Fruit fly (Drosophila melanogaster) whole organism, embryonic: ENCODE results near the gene CG9706.
A peak's percentile ranks its signal among the peaks of the same experiment; 100 is the strongest.

Experiments
- ATbp ChIP-seq: fragments of 200-800 bp; sonication (Bioruptor generic); optimal IDR thresholded peaks from 2 replicates; lab custom pipeline; 2017; ENCODE audit warnings: missing biosample characterization, mild to moderate bottlenecking, missing genetic modification characterization, missing genetic modification reagents
- CG10366 ChIP-seq: fragments of 200-800 bp; sonication (Bioruptor generic); IDR thresholded peaks from 2 replicates; pipeline ENCODE4 v1.3.6; 2022; ENCODE audit warnings: missing biosample characterization, missing genetic modification characterization
- CG11247 ChIP-seq: fragments of 200-800 bp; sonication (Bioruptor generic); IDR thresholded peaks from 2 replicates; pipeline ENCODE4 v1.3.6; 2022; ENCODE audit warnings: missing biosample characterization, missing genetic modification characterization
- CG12071 ChIP-seq: fragments of 200-800 bp; sonication (Bioruptor generic); optimal IDR thresholded peaks from 3 replicates; lab custom pipeline; 2018; ENCODE audit warnings: missing biosample characterization, mild to moderate bottlenecking, missing genetic modification characterization
- CG12219 ChIP-seq: fragments of 200-800 bp; sonication (Bioruptor generic); optimal IDR thresholded peaks from 3 replicates; lab custom pipeline; 2018; ENCODE audit warnings: missing biosample characterization, mild to moderate bottlenecking, missing genetic modification characterization
- CG12299 ChIP-seq: fragments of 200-800 bp; sonication (Bioruptor generic); optimal IDR thresholded peaks from 2 replicates; lab custom pipeline; 2018; ENCODE audit warnings: missing biosample characterization, mild to moderate bottlenecking, missing genetic modification characterization
- CG14014 ChIP-seq: fragments of 200-800 bp; sonication (Bioruptor generic); IDR thresholded peaks from 2 replicates; pipeline ENCODE4 v1.3.6; 2022; ENCODE audit warnings: missing biosample characterization, missing genetic modification characterization
- CG14667 ChIP-seq: fragments of 200-800 bp; sonication (Bioruptor generic); IDR thresholded peaks from 2 replicates; pipeline ENCODE4 v1.3.6; 2022; ENCODE audit warnings: missing biosample characterization, missing genetic modification characterization
- CG15514 ChIP-seq: fragments of 200-800 bp; sonication (Bioruptor generic); optimal IDR thresholded peaks from 3 replicates; lab custom pipeline; 2017; ENCODE audit warnings: missing biosample characterization, missing genetic modification characterization, mild to moderate bottlenecking, moderate library complexity, missing genetic modification reagents
- CG1603 ChIP-seq: fragments of 200-800 bp; sonication (Bioruptor generic); optimal IDR thresholded peaks from 2 replicates; lab custom pipeline; 2019; ENCODE audit warnings: missing biosample characterization, mild to moderate bottlenecking, missing genetic modification characterization, moderate library complexity
- CG2678 ChIP-seq: fragments of 200-800 bp; sonication (Bioruptor generic); optimal IDR thresholded peaks from 3 replicates; lab custom pipeline; 2019; ENCODE audit warnings: missing biosample characterization, mild to moderate bottlenecking, missing genetic modification characterization, moderate library complexity
- CG3163 ChIP-seq: fragments of 200-800 bp; sonication (Bioruptor generic); optimal IDR thresholded peaks from 3 replicates; lab custom pipeline; 2016; ENCODE audit warnings: missing biosample characterization, missing genetic modification characterization
- CG32532 ChIP-seq: fragments of 200-800 bp; sonication (Bioruptor generic); IDR thresholded peaks from 2 replicates; pipeline ENCODE4 v1.3.6; 2022; ENCODE audit warnings: missing biosample characterization, missing genetic modification characterization
- CG6791 ChIP-seq: fragments of 200-800 bp; sonication (Bioruptor generic); IDR thresholded peaks from 3 replicates; pipeline ENCODE4 v1.3.6; 2022; ENCODE audit warnings: missing biosample characterization, missing genetic modification characterization; ENCODE audit not compliant: partially characterized antibody
- CG8290 ChIP-seq, 3 experiments: fragments of 200-800 bp; sonication (Bioruptor generic); optimal IDR thresholded peaks; 2 replicates each; lab custom pipeline; 2016 to 2019; ENCODE audit warnings: missing biosample characterization in 3 of 3, missing genetic modification characterization in 3 of 3, mild to moderate bottlenecking in 2 of 3, moderate library complexity in 1 of 3
- CG8765 ChIP-seq: fragments of 200-800 bp; sonication (Bioruptor generic); IDR thresholded peaks from 2 replicates; pipeline ENCODE4 v1.3.6; 2022; ENCODE audit warnings: missing biosample characterization, missing genetic modification characterization
- CG9932 ChIP-seq: fragments of 200-800 bp; sonication (Bioruptor generic); IDR thresholded peaks from 2 replicates; pipeline ENCODE4 v1.3.6; 2022; ENCODE audit warnings: missing biosample characterization, missing genetic modification characterization
- D ChIP-seq, 2 experiments: fragments of 200-800 bp in 1 of 2; fragments of >200 bp in 1 of 2; sonication (Bioruptor generic) in 1 of 2; optimal IDR thresholded peaks; 2 replicates in 1 of 2; 3 replicates in 1 of 2; lab custom pipeline; 2017; ENCODE audit warnings: mild to moderate bottlenecking in 1 of 2, missing biosample characterization in 1 of 2, missing genetic modification characterization in 1 of 2, missing genetic modification reagents in 1 of 2
- D19A ChIP-seq: fragments of 200-800 bp; optimal IDR thresholded peaks from 3 replicates; lab custom pipeline; 2019; ENCODE audit warnings: missing biosample characterization, mild to moderate bottlenecking, missing genetic modification characterization, moderate library complexity
- Dek ChIP-seq: fragments of 200-800 bp; sonication (Bioruptor generic); optimal IDR thresholded peaks from 3 replicates; lab custom pipeline; 2019; ENCODE audit warnings: missing biosample characterization, mild to moderate bottlenecking, missing genetic modification characterization, moderate library complexity
- Dll ChIP-seq: fragments of 200-800 bp; sonication (Bioruptor generic); IDR thresholded peaks from 4 replicates; pipeline ENCODE4 v1.3.6; 2022; ENCODE audit warnings: missing biosample characterization, missing genetic modification characterization; ENCODE audit not compliant: partially characterized antibody
- Ets65A ChIP-seq: fragments of 200-800 bp; sonication (Bioruptor generic); peaks from one replicate; lab custom pipeline; 2016; ENCODE audit warnings: missing biosample characterization, missing genetic modification characterization
- HLH3B ChIP-seq: fragments of 200-800 bp; sonication (Bioruptor generic); IDR thresholded peaks from 2 replicates; pipeline ENCODE4 v1.3.6; 2022; ENCODE audit warnings: missing biosample characterization, missing genetic modification characterization
- HLH54F ChIP-seq: fragments of 200-800 bp; sonication (Bioruptor generic); optimal IDR thresholded peaks from 3 replicates; lab custom pipeline; 2016; ENCODE audit warnings: missing biosample characterization, missing genetic modification characterization
- HmgD ChIP-seq: fragments of 200-800 bp; sonication (Bioruptor generic); optimal IDR thresholded peaks from 3 replicates; lab custom pipeline; 2016; ENCODE audit warnings: missing biosample characterization, missing genetic modification characterization
- Hr3 ChIP-seq: fragments of 200-800 bp; sonication (Bioruptor generic); optimal IDR thresholded peaks from 3 replicates; lab custom pipeline; 2016; ENCODE audit warnings: missing biosample characterization, missing genetic modification characterization
- Hr39 ChIP-seq: fragments of >200 bp; optimal IDR thresholded peaks from 2 replicates; lab custom pipeline; 2017
- Hr51 ChIP-seq, 2 experiments: fragments of 200-800 bp; sonication (Bioruptor generic); optimal IDR thresholded peaks; 2 replicates in 1 of 2; 3 replicates in 1 of 2; lab custom pipeline; 2016 to 2018; ENCODE audit warnings: missing biosample characterization in 2 of 2, missing genetic modification characterization in 2 of 2, mild to moderate bottlenecking in 1 of 2, moderate library complexity in 1 of 2
- Hr78 ChIP-seq, 2 experiments: fragments of 200-800 bp in 1 of 2; fragments of >200 bp in 1 of 2; sonication (Bioruptor generic) in 1 of 2; optimal IDR thresholded peaks; 2 replicates each; lab custom pipeline; 2017 to 2019; ENCODE audit warnings: missing biosample characterization in 2 of 2, missing genetic modification characterization in 2 of 2, mild to moderate bottlenecking in 1 of 2, moderate library complexity in 1 of 2
- Mad ChIP-seq: fragments of 200-800 bp; sonication (Bioruptor generic); optimal IDR thresholded peaks from 2 replicates; lab custom pipeline; 2016; ENCODE audit warnings: missing biosample characterization, missing genetic modification characterization
- NFAT ChIP-seq: fragments of 200-800 bp; sonication (Bioruptor generic); IDR thresholded peaks from 2 replicates; pipeline ENCODE4 v1.3.6; 2022; ENCODE audit warnings: missing biosample characterization, missing genetic modification characterization
- Sox102F ChIP-seq: fragments of 200-800 bp; sonication (Bioruptor generic); optimal IDR thresholded peaks from 2 replicates; lab custom pipeline; 2018; ENCODE audit warnings: missing biosample characterization, mild to moderate bottlenecking, missing genetic modification characterization, moderate library complexity
- Stat92E ChIP-seq, 3 experiments: fragments of >200 bp in 2 of 3; fragments of 200-800 bp in 1 of 3; sonication (Bioruptor generic) in 1 of 3; optimal IDR thresholded peaks; 2 replicates each; lab custom pipeline; 2017 to 2019; ENCODE audit warnings: missing biosample characterization in 3 of 3, missing genetic modification characterization in 3 of 3, mild to moderate bottlenecking in 1 of 3, moderate library complexity in 1 of 3
- abd-A ChIP-seq: fragments of 200-800 bp; sonication (Bioruptor generic); optimal IDR thresholded peaks from 3 replicates; lab custom pipeline; 2019; ENCODE audit warnings: missing biosample characterization, mild to moderate bottlenecking, missing genetic modification characterization, moderate library complexity
- bcd ChIP-seq: fragments of 200-800 bp; sonication (Bioruptor generic); optimal IDR thresholded peaks from 2 replicates; lab custom pipeline; 2017; ENCODE audit warnings: missing biosample characterization, mild to moderate bottlenecking, missing genetic modification characterization
- danr ChIP-seq: fragments of 200-800 bp; sonication (Bioruptor generic); IDR thresholded peaks from 2 replicates; pipeline ENCODE4 v1.3.6; 2022; ENCODE audit warnings: missing biosample characterization, missing genetic modification characterization
- dmrt99B ChIP-seq: fragments of 200-800 bp; sonication (Bioruptor generic); optimal IDR thresholded peaks from 2 replicates; lab custom pipeline; 2018; ENCODE audit warnings: missing biosample characterization, mild to moderate bottlenecking, missing genetic modification characterization, moderate library complexity
- fd96Cb ChIP-seq: fragments of 200-800 bp; sonication (Bioruptor generic); optimal IDR thresholded peaks from 2 replicates; lab custom pipeline; 2018; ENCODE audit warnings: missing biosample characterization, mild to moderate bottlenecking, missing genetic modification characterization, moderate library complexity
- grn ChIP-seq: fragments of 200-800 bp; sonication (Bioruptor generic); optimal IDR thresholded peaks from 3 replicates; lab custom pipeline; 2017; ENCODE audit warnings: missing biosample characterization, missing genetic modification characterization
- gro ChIP-seq: fragments of 200-800 bp; sonication (Bioruptor generic); optimal IDR thresholded peaks from 2 replicates; lab custom pipeline; 2016; ENCODE audit warnings: missing biosample characterization, missing genetic modification characterization
- lola ChIP-seq, 3 experiments: fragments of >200 bp in 2 of 3; fragments of 200-800 bp in 1 of 3; sonication (Bioruptor generic) in 1 of 3; optimal IDR thresholded peaks; 2 replicates each; lab custom pipeline; 2017 to 2019; ENCODE audit warnings: missing biosample characterization in 3 of 3, missing genetic modification characterization in 3 of 3, mild to moderate bottlenecking in 1 of 3, moderate library complexity in 1 of 3
- mam ChIP-seq: fragments of 200-800 bp; sonication (Bioruptor generic); optimal IDR thresholded peaks from 3 replicates; lab custom pipeline; 2016; ENCODE audit warnings: missing biosample characterization, missing genetic modification characterization
- sisA ChIP-seq: fragments of 200-800 bp; sonication (Bioruptor generic); IDR thresholded peaks from 2 replicates; pipeline ENCODE4 v1.3.6; 2022; ENCODE audit warnings: missing biosample characterization, missing genetic modification characterization
- ssp ChIP-seq: fragments of 200-800 bp; sonication (Bioruptor generic); IDR thresholded peaks from 2 replicates; pipeline ENCODE4 v1.3.6; 2022; ENCODE audit warnings: missing biosample characterization, missing genetic modification characterization
- tap ChIP-seq: fragments of 200-800 bp; optimal IDR thresholded peaks from 3 replicates; lab custom pipeline; 2019; ENCODE audit warnings: missing biosample characterization, mild to moderate bottlenecking, missing genetic modification characterization, moderate library complexity
- vvl ChIP-seq: fragments of 200-800 bp; sonication (Bioruptor generic); IDR thresholded peaks from 2 replicates; pipeline ENCODE4 v1.3.6; 2022; ENCODE audit warnings: missing biosample characterization, missing genetic modification characterization

The CG9706 gene

DNA sequence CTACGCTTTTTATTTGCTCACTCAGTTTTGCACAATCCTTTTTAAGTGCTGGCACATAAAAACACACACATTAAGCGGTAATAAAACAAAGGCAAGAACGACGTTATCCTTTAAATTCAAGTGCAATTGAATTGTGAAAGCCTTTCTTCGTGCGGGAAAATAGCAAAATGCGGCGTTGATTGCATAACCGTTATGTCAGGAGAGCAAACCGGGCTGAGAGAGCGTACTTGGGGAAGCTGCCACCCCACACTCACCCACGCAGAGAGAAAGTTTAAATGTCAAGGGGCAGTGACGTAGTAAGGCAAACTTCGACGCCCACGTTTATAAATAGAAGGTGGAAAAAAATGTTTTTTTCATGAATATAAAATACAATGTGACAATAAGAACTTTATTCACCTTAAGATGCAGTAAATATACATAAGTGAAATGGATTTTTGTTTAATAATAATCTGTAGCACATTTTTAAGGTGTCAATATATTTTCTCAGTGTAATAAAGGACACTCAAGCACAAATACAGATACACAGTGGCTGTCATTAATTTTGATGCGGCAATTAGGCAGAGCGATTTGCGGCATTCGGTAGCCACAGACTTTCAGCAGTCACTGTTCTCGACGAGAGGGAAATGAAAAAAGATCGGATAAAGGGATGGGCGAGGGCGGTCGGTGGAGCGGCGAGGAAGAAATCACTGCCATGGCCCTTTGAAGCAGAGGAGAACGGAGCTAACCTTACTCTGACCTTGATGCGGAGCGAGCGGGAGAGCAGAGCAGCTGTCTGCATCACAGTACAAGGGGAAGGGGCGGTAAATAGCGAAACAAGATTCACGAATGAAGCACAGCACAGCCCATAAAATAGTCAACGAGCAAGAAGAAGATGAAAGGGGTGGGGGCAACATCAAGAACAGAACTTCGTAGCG is 23.3 kb downstream of the CG9706 start (continued):
- TF ChIP-seq Ets65A (GFP tag; lab: Kevin White, UChicago) (peak; percentile 55), danr (GFP tag; lab: Robert Waterston, UW) (no peak), HLH54F (GFP tag; lab: Kevin White, UChicago) (peak; percentile 56), HLH3B (GFP tag; lab: Robert Waterston, UW) (no peak), CG12219 (GFP tag; lab: Kevin White, UChicago) (no peak), grn (GFP tag; lab: Kevin White, UChicago) (no peak), D (optimal IDR thresholded peaks at IDR 0.05; lab: Kevin White, UChicago) (no peak), D (GFP tag; optimal IDR thresholded peaks at IDR 0.05; lab: Kevin White, UChicago) (peak; percentile 5), fd96Cb (tag; lab: Kevin White, UChicago) (peak; percentile 47), CG14014 (GFP tag; lab: Robert Waterston, UW) (peak; percentile 62; the same call in 1 of the 2 replicates), Sox102F (GFP tag; lab: Kevin White, UChicago) (peak; percentile 47), CG3163 (no peak), Hr51 (GFP tag; optimal IDR thresholded peaks at IDR 0.05; lab: Kevin White, UChicago) (peak; percentile 26 to 64), CG1603 (tag; lab: Kevin White, UChicago) (peak; percentile 46), lola (GFP tag; optimal IDR thresholded peaks at IDR 0.05; lab: Kevin White, UChicago) (no peak), Hr39 (no peak), Stat92E (GFP tag; optimal IDR thresholded peaks at IDR 0.05; lab: Kevin White, UChicago) (no peak), CG10366 (GFP tag; lab: Robert Waterston, UW) (no peak), CG12071 (GFP tag; lab: Kevin White, UChicago) (no peak), tap (tag; lab: Kevin White, UChicago) (peak; percentile 29), CG11247 (GFP tag; lab: Robert Waterston, UW) (no peak), CG8290 (GFP tag; optimal IDR thresholded peaks at IDR 0.05; lab: Kevin White, UChicago) (no peak), CG8290 (tag; optimal IDR thresholded peaks at IDR 0.05; lab: Kevin White, UChicago) (peak in 1 of 2 experiments; percentile 42), D19A (tag; lab: Kevin White, UChicago) (peak; percentile 60), ssp (GFP tag; lab: Robert Waterston, UW) (no peak), CG8765 (GFP tag; lab: Robert Waterston, UW) (no peak), sisA (GFP tag; lab: Robert Waterston, UW) (peak; percentile 51), CG9932 (peak; percentile 26; the same call in 1 of the 2 replicates), Hr3 (GFP tag; lab: Kevin White, UChicago) (peak; percentile 26), abd-A (peak; percentile 93), gro (GFP tag; lab: Kevin White, UChicago) (peak; percentile 47), bcd (GFP tag; lab: Kevin White, UChicago) (peak; percentile 44), Dll (GFP tag; lab: Robert Waterston, UW) (no peak), CG15514 (GFP tag; lab: Kevin White, UChicago) (peak; percentile 27), CG12299 (peak; percentile 34), dmrt99B (tag; lab: Kevin White, UChicago) (peak; percentile 63), Mad (GFP tag; lab: Kevin White, UChicago) (no peak), ATbp (GFP tag; lab: Kevin White, UChicago) (peak; percentile 7), CG6791 (GFP tag; lab: Robert Waterston, UW) (no peak), Dek (tag; lab: Kevin White, UChicago) (peak; percentile 46), Hr78 (GFP tag; optimal IDR thresholded peaks at IDR 0.05; lab: Kevin White, UChicago) (peak in 1 of 2 experiments; percentile 54), NFAT (GFP tag; lab: Robert Waterston, UW) (peak; percentile 13; the same call in 1 of the 2 replicates), HmgD (no peak), vvl (GFP tag; lab: Robert Waterston, UW) (peak; percentile 55), CG32532 (GFP tag; lab: Robert Waterston, UW) (peak; percentile 69), CG2678 (tag; lab: Kevin White, UChicago) (peak; percentile 73), mam (GFP tag; lab: Kevin White, UChicago) (peak; percentile 51), CG14667 (GFP tag; lab: Robert Waterston, UW) (no peak)
- TF ChIP-seq, all 482 proteins: peak for 181
